Fruit fly (Drosophila melanogaster): ENCODE data around the gene CG14377.

The CG14377 gene

dm6 chr3R:13388160-13388870, 9.3 kb upstream of the CG14377 start, which contains the start of gene CG9799 (continued):
- TF ChIP-seq ap (GFP tag; IDR thresholded peaks at IDR 0.05): no peak
- no peak for TF ChIP-seq prd (optimal IDR thresholded peaks at IDR 0.05)
- peak; percentile 53; the same call in 2 of the 3 replicates for TF ChIP-seq prd (GFP tag; IDR thresholded peaks at IDR 0.05)
- TF ChIP-seq CG1792 (GFP tag; optimal IDR thresholded peaks at IDR 0.05): no peak
- no peak for TF ChIP-seq ab (GFP tag; optimal IDR thresholded peaks at IDR 0.05)
- no peak for TF ChIP-seq CG3163 (GFP tag; optimal IDR thresholded peaks at IDR 0.05)
- TF ChIP-seq gce (GFP tag; IDR thresholded peaks at IDR 0.05): peak; percentile 7; the same call in 1 of the 3 replicates
- TF ChIP-seq CG4617 (GFP tag; optimal IDR thresholded peaks at IDR 0.05; ENCODE audit: borderline replicate concordance): peak; percentile 44
- TF ChIP-seq MESR4 (GFP tag; optimal IDR thresholded peaks at IDR 0.05): peak; percentile 71
- no peak for TF ChIP-seq Sox102F (GFP tag; optimal IDR thresholded peaks at IDR 0.05)
- TF ChIP-seq CG34224 (GFP tag; IDR thresholded peaks at IDR 0.05; ENCODE audit: partially characterized antibody): 0 out of 3 replicates have a peak, but pooled peaks have one; percentile 32
- TF ChIP-seq gsb (GFP tag; IDR thresholded peaks at IDR 0.05): no peak
- TF ChIP-seq odd (GFP tag; optimal IDR thresholded peaks at IDR 0.05): no peak
- peak; percentile 57 for TF ChIP-seq CG3995 (GFP tag; optimal IDR thresholded peaks at IDR 0.05)
- 0 out of 2 replicates have a peak, but pooled peaks have one; percentile 8 for TF ChIP-seq tna (GFP tag; IDR thresholded peaks at IDR 0.05; ENCODE audit: partially characterized antibody)
- no peak for TF ChIP-seq NC2α (GFP tag; optimal IDR thresholded peaks at IDR 0.05)
- TF ChIP-seq onecut (GFP tag; IDR thresholded peaks at IDR 0.05): peak; percentile 70
- TF ChIP-seq Lhr (GFP tag; optimal IDR thresholded peaks at IDR 0.05): no peak
- TF ChIP-seq insv (GFP tag; optimal IDR thresholded peaks at IDR 0.05): peak in 1 of 2 experiments; percentile 38
- no peak for TF ChIP-seq CG8388 (GFP tag; optimal IDR thresholded peaks at IDR 0.05)
- no peak for TF ChIP-seq CG12744 (GFP tag; optimal IDR thresholded peaks at IDR 0.05)
- TF ChIP-seq pan (optimal IDR thresholded peaks at IDR 0.05): no peak
- no peak for TF ChIP-seq pan (GFP tag; optimal IDR thresholded peaks at IDR 0.05 in 1 of 2, IDR thresholded peaks at IDR 0.05 in 1 of 2)
- peak; percentile 57; the same call in 2 of the 3 replicates for TF ChIP-seq ase (GFP tag; IDR thresholded peaks at IDR 0.05)
- TF ChIP-seq wek (GFP tag; optimal IDR thresholded peaks at IDR 0.05): peak; percentile 98
- TF ChIP-seq Meics (GFP tag; optimal IDR thresholded peaks at IDR 0.05): no peak
- TF ChIP-seq CG6175 (GFP tag; IDR thresholded peaks at IDR 0.05): peak; percentile 53; the same call in 1 of the 3 replicates
- TF ChIP-seq hb (GFP tag; IDR thresholded peaks at IDR 0.05; ENCODE audit: partially characterized antibody): no peak
- no peak for TF ChIP-seq kay (GFP tag; optimal IDR thresholded peaks at IDR 0.05)
- TF ChIP-seq trem (tag; optimal IDR thresholded peaks at IDR 0.05): peak; percentile 32
- TF ChIP-seq YL-1 (GFP tag; optimal IDR thresholded peaks at IDR 0.05): peak; percentile 66
- TF ChIP-seq CG6254 (GFP tag; optimal IDR thresholded peaks at IDR 0.05): no peak
- TF ChIP-seq Abd-B (GFP tag; optimal IDR thresholded peaks at IDR 0.05): peak; percentile 51
- TF ChIP-seq Lpt (GFP tag; optimal IDR thresholded peaks at IDR 0.05): no peak
- TF ChIP-seq CG11093 (GFP tag; IDR thresholded peaks at IDR 0.05): 0 out of 3 replicates have a peak, but pooled peaks have one; percentile 44
- TF ChIP-seq Mes4 (GFP tag; optimal IDR thresholded peaks at IDR 0.05): no peak
- no peak for TF ChIP-seq CG5180 (GFP tag; optimal IDR thresholded peaks at IDR 0.05)
- TF ChIP-seq ara (GFP tag; IDR thresholded peaks at IDR 0.05): 0 out of 2 replicates have a peak, but pooled peaks have one; percentile 21
- peak; percentile 41 for TF ChIP-seq Ets97D (GFP tag; optimal IDR thresholded peaks at IDR 0.05)
- TF ChIP-seq CG14710 (tag; optimal IDR thresholded peaks at IDR 0.05): peak; percentile 38
- peak; percentile 51 for TF ChIP-seq CG2116 (GFP tag; optimal IDR thresholded peaks at IDR 0.05)
- peak; percentile 50; the same call in 1 of the 2 replicates for TF ChIP-seq Awh (GFP tag; IDR thresholded peaks at IDR 0.05)
- TF ChIP-seq CG11696 (GFP tag; IDR thresholded peaks at IDR 0.05): no peak
- TF ChIP-seq abd-A (tag; optimal IDR thresholded peaks at IDR 0.05): no peak
- TF ChIP-seq Max (GFP tag; optimal IDR thresholded peaks at IDR 0.05): peak; percentile 93
- TF ChIP-seq bbx (GFP tag; IDR thresholded peaks at IDR 0.05; ENCODE audit: partially characterized antibody): 0 out of 2 replicates have a peak, but pooled peaks have one; percentile 26
- peak; percentile 77 for TF ChIP-seq gfzf (GFP tag; optimal IDR thresholded peaks at IDR 0.05)
- TF ChIP-seq zen2 (GFP tag; IDR thresholded peaks at IDR 0.05; ENCODE audit: partially characterized antibody): peak; percentile 9; the same call in 1 of the 3 replicates
- no peak for TF ChIP-seq exex (tag; optimal IDR thresholded peaks at IDR 0.05)
